Worm (Caenorhabditis elegans): ENCODE results near the gene nep-22.

- no peak for TF ChIP-seq Y53F4B.3 (GFP tag; IDR thresholded peaks at IDR 0.05)
- TF ChIP-seq pha-4 (tag; optimal IDR thresholded peaks at IDR 0.05): no peak
- no peak for TF ChIP-seq hmg-20 (GFP tag; IDR thresholded peaks at IDR 0.05)
- TF ChIP-seq Y95B8A.8 (GFP tag; IDR thresholded peaks at IDR 0.05): no peak
- TF ChIP-seq D2030.7 (GFP tag; IDR thresholded peaks at IDR 0.05): no peak
- TF ChIP-seq ztf-25 (GFP tag; IDR thresholded peaks at IDR 0.05): no peak
- TF ChIP-seq Y53G8AR.9 (GFP tag; conservative IDR thresholded peaks at IDR 0.05): no peak
- no peak for TF ChIP-seq hrde-1 (tag; optimal IDR thresholded peaks at IDR 0.05; ENCODE audit: borderline replicate concordance)
- no peak for TF ChIP-seq tbp1 (GFP tag; optimal IDR thresholded peaks at IDR 0.05)
- TF ChIP-seq F49E8.2 (tag; optimal IDR thresholded peaks at IDR 0.05; ENCODE audit: insufficient read depth): no peak
- TF ChIP-seq B0035.1 (tag; optimal IDR thresholded peaks at IDR 0.05): no peak
- no peak for TF ChIP-seq bed-2 (GFP tag; IDR thresholded peaks at IDR 0.05)
- no peak for TF ChIP-seq ztf-6 (GFP tag; IDR thresholded peaks at IDR 0.05)
- no peak for TF ChIP-seq pbrm-1 (GFP tag; IDR thresholded peaks at IDR 0.05)
These were observed 11.6 kb downstream of the nep-22 start, which contains the start of gene prdm-14 for ce11 chrX:9045913-9046312.
